Fruit fly (Drosophila melanogaster): ENCODE measurements around the gene CG15483.

DNA sequence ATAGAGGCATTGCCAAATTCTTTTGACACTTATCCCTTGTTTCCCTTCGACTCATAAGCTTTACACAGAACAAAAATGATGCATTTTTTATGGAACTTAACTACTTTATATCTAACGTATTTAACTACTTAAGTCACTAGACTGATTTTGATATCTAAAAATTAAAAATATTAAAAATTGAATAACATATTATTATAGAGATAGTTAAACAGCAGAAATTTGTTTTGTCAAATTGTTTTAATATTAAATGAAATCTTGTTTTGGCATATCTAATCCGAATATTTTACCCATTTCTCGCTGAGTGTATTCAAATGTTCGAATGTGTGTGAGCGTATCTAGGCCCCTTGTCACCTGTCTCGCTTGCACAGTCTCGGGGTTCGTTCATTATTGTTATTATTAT, 10.2 kb upstream of the CG15483 start:
- TF ChIP-seq CG34406 (GFP tag; optimal IDR thresholded peaks at IDR 0.05) (no peak), Eip78C (GFP tag) (no peak), Blimp-1 (GFP tag; optimal IDR thresholded peaks at IDR 0.05) (no peak), CG9139 (GFP tag; optimal IDR thresholded peaks at IDR 0.05) (no peak), CG16779 (tag; optimal IDR thresholded peaks at IDR 0.05) (no peak), OdsH (GFP tag; optimal IDR thresholded peaks at IDR 0.05) (no peak), topi (GFP tag; optimal IDR thresholded peaks at IDR 0.05) (no peak), Hr39 (GFP tag; optimal IDR thresholded peaks at IDR 0.05) (no peak), Sox102F (GFP tag; optimal IDR thresholded peaks at IDR 0.05) (no peak), Met (GFP tag; optimal IDR thresholded peaks at IDR 0.05) (no peak), acj6 (GFP tag; optimal IDR thresholded peaks at IDR 0.05) (no peak), Hr38 (GFP tag; optimal IDR thresholded peaks at IDR 0.05) (no peak)
